Worm (Caenorhabditis elegans): ENCODE results near the gene nhr-68.

ce11 chrV:11543564-11543963 is 29.7 kb upstream of the nhr-68 start, which contains the start of gene F38B7.2:
- TF ChIP-seq madf-3 (GFP tag; IDR thresholded peaks at IDR 0.05) (no peak), snpc-4 (GFP tag; optimal IDR thresholded peaks at IDR 0.05) (no peak), snpc-4 (tag; optimal IDR thresholded peaks at IDR 0.05) (no peak), ama-1 (optimal IDR thresholded peaks at IDR 0.05) (no peak), ama-1 (GFP tag; optimal IDR thresholded peaks at IDR 0.05) (no peak), aptf-3 (GFP tag; IDR thresholded peaks at IDR 0.05) (no peak), pha-4 (tag; optimal IDR thresholded peaks at IDR 0.05) (no peak), ceh-27 (GFP tag; optimal IDR thresholded peaks at IDR 0.05) (no peak), K12H6.12 (tag; optimal IDR thresholded peaks at IDR 0.05) (no peak), lin-26 (GFP tag; IDR thresholded peaks at IDR 0.05) (no peak), unc-62 (GFP tag; optimal IDR thresholded peaks at IDR 0.05) (no peak), unc-130 (GFP tag; optimal IDR thresholded peaks at IDR 0.05) (no peak), F10E7.11 (tag; optimal IDR thresholded peaks at IDR 0.05) (no peak), mcd-1 (GFP tag; IDR thresholded peaks at IDR 0.05) (no peak), ztf-22 (GFP tag; optimal IDR thresholded peaks at IDR 0.05) (no peak)
